Fruit fly (Drosophila melanogaster): ENCODE measurements around the gene RnrL.

Gene RnrL

dm6 chr2L:10375464-10376236, 47.9 kb upstream of the RnrL start, which contains the start of the genes CG33303 and dpr19 (continued):
- TF ChIP-seq danr (GFP tag; IDR thresholded peaks at IDR 0.05) = no peak

dm6 chr2L:10373605-10374269, 46.0 kb upstream of the RnrL start, which contains the start of gene rho-5:
Gene rho-5 (minus strand): TSS chr2L:10373900.
- no peak for TF ChIP-seq tio (GFP tag; optimal IDR thresholded peaks at IDR 0.05)
- TF ChIP-seq Mes4 (GFP tag; optimal IDR thresholded peaks at IDR 0.05) = no peak
- TF ChIP-seq CG18011 (GFP tag; optimal IDR thresholded peaks at IDR 0.05) = no peak
- no peak for TF ChIP-seq chn (GFP tag; optimal IDR thresholded peaks at IDR 0.05)
- peak; percentile 13 for TF ChIP-seq CG30020 (tag; optimal IDR thresholded peaks at IDR 0.05)
- TF ChIP-seq her (GFP tag; optimal IDR thresholded peaks at IDR 0.05) = no peak
- no peak for TF ChIP-seq CG10565 (GFP tag; optimal IDR thresholded peaks at IDR 0.05)
- TF ChIP-seq pho (GFP tag; optimal IDR thresholded peaks at IDR 0.05) = no peak
- peak; percentile 65 for TF ChIP-seq D19B (GFP tag; optimal IDR thresholded peaks at IDR 0.05)
- no peak for TF ChIP-seq CG6654 (GFP tag; optimal IDR thresholded peaks at IDR 0.05)
- no peak for TF ChIP-seq crp (GFP tag; optimal IDR thresholded peaks at IDR 0.05)
- no peak for TF ChIP-seq fd3F (GFP tag; optimal IDR thresholded peaks at IDR 0.05)
- no peak for TF ChIP-seq HLH3B (GFP tag; IDR thresholded peaks at IDR 0.05)
- no peak for TF ChIP-seq E2f1 (GFP tag; IDR thresholded peaks at IDR 0.05)
- TF ChIP-seq knrl (GFP tag; IDR thresholded peaks at IDR 0.05; ENCODE audit: partially characterized antibody) = no peak
- TF ChIP-seq BtbVII (GFP tag; optimal IDR thresholded peaks at IDR 0.05) = no peak
- no peak for TF ChIP-seq CG7963 (GFP tag; IDR thresholded peaks at IDR 0.05; ENCODE audit: partially characterized antibody)
- TF ChIP-seq nom (GFP tag; optimal IDR thresholded peaks at IDR 0.05) = no peak
- no peak for TF ChIP-seq ab (GFP tag; optimal IDR thresholded peaks at IDR 0.05)
- TF ChIP-seq CG7928 (GFP tag; optimal IDR thresholded peaks at IDR 0.05) = no peak
- no peak for TF ChIP-seq CG1024 (GFP tag; IDR thresholded peaks at IDR 0.05)
- no peak for TF ChIP-seq dmrt11E (tag; optimal IDR thresholded peaks at IDR 0.05)
- TF ChIP-seq mld (GFP tag; IDR thresholded peaks at IDR 0.05; ENCODE audit: partially characterized antibody) = no peak
- TF ChIP-seq CG3995 (GFP tag; optimal IDR thresholded peaks at IDR 0.05) = no peak
- TF ChIP-seq CG2202 (tag; optimal IDR thresholded peaks at IDR 0.05) = no peak
- TF ChIP-seq onecut (GFP tag; IDR thresholded peaks at IDR 0.05) = peak; percentile 93
- no peak for TF ChIP-seq br (optimal IDR thresholded peaks at IDR 0.05)
- TF ChIP-seq stc (GFP tag; IDR thresholded peaks at IDR 0.05) = no peak
- TF ChIP-seq otp (GFP tag; IDR thresholded peaks at IDR 0.05) = no peak
- no peak for TF ChIP-seq D19A (tag; optimal IDR thresholded peaks at IDR 0.05)
- no peak for TF ChIP-seq CG18476 (GFP tag; optimal IDR thresholded peaks at IDR 0.05)
- TF ChIP-seq Dref (GFP tag; IDR thresholded peaks at IDR 0.05) = no peak
- TF ChIP-seq schlank (tag; optimal IDR thresholded peaks at IDR 0.05) = no peak
- TF ChIP-seq Oli (tag; optimal IDR thresholded peaks at IDR 0.05) = no peak
- no peak for TF ChIP-seq ftz-f1 (GFP tag; optimal IDR thresholded peaks at IDR 0.05)
- TF ChIP-seq vfl (GFP tag; optimal IDR thresholded peaks at IDR 0.05) = no peak
- TF ChIP-seq Sry-δ (GFP tag; optimal IDR thresholded peaks at IDR 0.05) = peak; percentile 40
- TF ChIP-seq jing (GFP tag; optimal IDR thresholded peaks at IDR 0.05) = no peak
- no peak for TF ChIP-seq NC2α (GFP tag; optimal IDR thresholded peaks at IDR 0.05)
- no peak for TF ChIP-seq Abd-B (GFP tag; optimal IDR thresholded peaks at IDR 0.05)
- no peak for TF ChIP-seq ro (GFP tag; IDR thresholded peaks at IDR 0.05)
- TF ChIP-seq Antp (GFP tag; optimal IDR thresholded peaks at IDR 0.05) = no peak
- no peak for TF ChIP-seq CG9437 (GFP tag; optimal IDR thresholded peaks at IDR 0.05)
- no peak for TF ChIP-seq Dip2 (GFP tag; IDR thresholded peaks at IDR 0.05)
- no peak for TF ChIP-seq CG15011 (GFP tag; optimal IDR thresholded peaks at IDR 0.05)
- no peak for TF ChIP-seq CG15479 (GFP tag; optimal IDR thresholded peaks at IDR 0.05)

Data from whole organism, embryonic.